Worm (Caenorhabditis elegans): Measurements from ENCODE around the gene gipc-1.

DNA sequence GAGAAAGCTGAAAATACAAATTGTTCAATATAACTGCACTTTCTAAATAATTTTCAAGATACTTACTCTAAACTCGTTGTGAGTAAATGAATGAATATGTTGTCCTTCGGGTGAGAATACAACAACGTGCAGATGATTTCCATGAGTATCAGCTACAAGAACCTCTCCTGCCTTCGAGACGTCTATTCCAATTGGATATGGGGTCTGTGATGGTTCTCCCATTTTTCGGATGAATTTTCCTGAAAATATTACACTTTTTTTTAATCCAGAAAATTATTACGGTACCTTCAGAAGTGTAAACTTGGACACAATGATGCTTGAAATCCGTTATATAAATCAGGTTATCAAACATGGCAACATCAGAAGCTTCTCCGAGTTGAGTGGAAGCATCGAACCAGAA is 24.7 kb downstream of the gipc-1 start:
- TF ChIP-seq med-1 (GFP tag; optimal IDR thresholded peaks at IDR 0.05; ENCODE audit: insufficient read depth) = no peak
- TF ChIP-seq cog-1 (tag; optimal IDR thresholded peaks at IDR 0.05) = no peak
- no peak for TF ChIP-seq ztf-23 (GFP tag; IDR thresholded peaks at IDR 0.05)
- no peak for TF ChIP-seq flt-1 (GFP tag; IDR thresholded peaks at IDR 0.05)
- no peak for TF ChIP-seq ref-1 (GFP tag; conservative IDR thresholded peaks at IDR 0.05)
- no peak for TF ChIP-seq klf-2 (GFP tag; conservative IDR thresholded peaks at IDR 0.05)
- no peak for TF ChIP-seq ztf-29 (GFP tag; IDR thresholded peaks at IDR 0.05)
- no peak for TF ChIP-seq T22C8.4 (GFP tag; IDR thresholded peaks at IDR 0.05)
